Worm (Caenorhabditis elegans) whole organism, L4 larva: Measurements from ENCODE around the gene F20B6.9.

ENCODE experiments used
- D1046.2 ChIP-seq: fragments of 200-800 bp; sonication (Bioruptor generic); IDR thresholded peaks from 2 replicates; pipeline ENCODE4 v1.3.6; 2022; ENCODE audit warnings: missing genetic modification characterization, missing compliant biosample characterization
- T20F7.1 ChIP-seq: fragments of 200-800 bp; sonication (Bioruptor generic); optimal IDR thresholded peaks from 2 replicates; lab custom pipeline; 2018; ENCODE audit warnings: mild to moderate bottlenecking, missing genetic modification characterization, missing compliant biosample characterization
- aha-1 ChIP-seq: fragments of 150-350 bp; peaks from one replicate; lab custom pipeline; 2014; ENCODE audit warnings: missing biosample characterization, missing genetic modification characterization
- attf-4 ChIP-seq: sonication (generic microtip); optimal IDR thresholded peaks from 3 replicates; lab custom pipeline; 2017; ENCODE audit warnings: missing biosample characterization, missing genetic modification characterization
- ceh-20 ChIP-seq: fragments of 200-800 bp; sonication (Bioruptor generic); IDR thresholded peaks from 2 replicates; pipeline ENCODE4 v1.3.6; 2022; ENCODE audit warnings: missing genetic modification reagents, missing genetic modification characterization, missing compliant biosample characterization
- ceh-32 ChIP-seq: sonication (generic microtip); optimal IDR thresholded peaks from 2 replicates; lab custom pipeline; 2016; ENCODE audit warnings: mild to moderate bottlenecking, missing genetic modification characterization, missing compliant biosample characterization; ENCODE audit not compliant: poor library complexity
- ceh-62 ChIP-seq: sonication (generic microtip); optimal IDR thresholded peaks from 2 replicates; lab custom pipeline; 2017; ENCODE audit warnings: missing biosample characterization, missing genetic modification characterization
- daf-12 ChIP-seq: fragments of 150-350 bp; optimal IDR thresholded peaks from 2 replicates; lab custom pipeline; 2014; ENCODE audit warnings: missing biosample characterization, missing genetic modification reagents, missing genetic modification characterization
- daf-16 ChIP-seq, 3 experiments: sonication (generic microtip); optimal IDR thresholded peaks; 2 replicates each; lab custom pipeline; 2016 to 2017; ENCODE audit warnings: missing genetic modification characterization in 3 of 3, missing genetic modification reagents in 3 of 3, mild to moderate bottlenecking in 2 of 3, missing compliant biosample characterization in 2 of 3, missing biosample characterization in 1 of 3, moderate library complexity in 1 of 3
- dmd-6 ChIP-seq: fragments of 200-800 bp; sonication (Bioruptor generic); IDR thresholded peaks from 2 replicates; pipeline ENCODE4 v1.3.6; 2022; ENCODE audit warnings: missing genetic modification reagents, missing genetic modification characterization, missing compliant biosample characterization
- dpl-1 ChIP-seq: fragments of 150-350 bp; optimal IDR thresholded peaks from 2 replicates; lab custom pipeline; 2014; ENCODE audit warnings: missing biosample characterization, missing genetic modification reagents, missing genetic modification characterization
- dve-1 ChIP-seq: sonication (generic microtip); optimal IDR thresholded peaks from 2 replicates; lab custom pipeline; 2017; ENCODE audit warnings: antibody characterized with exemption, mild to moderate bottlenecking, missing genetic modification characterization, missing compliant biosample characterization; ENCODE audit not compliant: insufficient read depth
- egl-43 ChIP-seq: fragments of 200-800 bp; sonication (Bioruptor generic); IDR thresholded peaks from 2 replicates; pipeline ENCODE4 v1.3.6; 2022; ENCODE audit warnings: missing genetic modification reagents, missing genetic modification characterization, missing compliant biosample characterization
- gei-8 ChIP-seq: fragments of 200-800 bp; sonication (Bioruptor generic); optimal IDR thresholded peaks from 2 replicates; lab custom pipeline; 2018; ENCODE audit warnings: mild to moderate bottlenecking, missing genetic modification characterization, missing compliant biosample characterization
- hlh-11 ChIP-seq: fragments of 200-800 bp; sonication (Bioruptor generic); optimal IDR thresholded peaks from 2 replicates; lab custom pipeline; 2018; ENCODE audit warnings: mild to moderate bottlenecking, missing genetic modification characterization, missing compliant biosample characterization
- hlh-30 ChIP-seq: sonication (generic microtip); optimal IDR thresholded peaks from 2 replicates; lab custom pipeline; 2017; ENCODE audit warnings: antibody characterized with exemption, mild to moderate bottlenecking, missing genetic modification characterization, missing compliant biosample characterization; ENCODE audit not compliant: insufficient read depth
- hmg-1.1 ChIP-seq: fragments of 200-800 bp; sonication (Bioruptor generic); IDR thresholded peaks from 2 replicates; pipeline ENCODE4 v1.3.6; 2022; ENCODE audit warnings: missing genetic modification reagents, missing genetic modification characterization, missing compliant biosample characterization
- lin-13 ChIP-seq: fragments of 150-350 bp; optimal IDR thresholded peaks from 2 replicates; lab custom pipeline; 2014; ENCODE audit warnings: missing biosample characterization, missing genetic modification reagents, missing genetic modification characterization
- lin-29 ChIP-seq: fragments of 200-800 bp; sonication (Bioruptor generic); IDR thresholded peaks from 2 replicates; pipeline ENCODE4 v1.3.6; 2022; ENCODE audit warnings: missing genetic modification reagents, missing genetic modification characterization, missing compliant biosample characterization
- lsy-2 ChIP-seq, 2 experiments: fragments of 150-350 bp in 1 of 2; sonication (generic microtip) in 1 of 2; optimal IDR thresholded peaks; 2 replicates each; lab custom pipeline; 2014 to 2017; ENCODE audit warnings: missing biosample characterization in 2 of 2, missing genetic modification characterization in 2 of 2
- mep-1 ChIP-seq: fragments of 150-350 bp; sonication (generic microtip); optimal IDR thresholded peaks from 3 replicates; lab custom pipeline; 2014; ENCODE audit warnings: missing biosample characterization, missing genetic modification characterization
- mes-2 ChIP-seq: sonication (generic microtip); optimal IDR thresholded peaks from 2 replicates; lab custom pipeline; 2016; ENCODE audit warnings: missing genotype, mild to moderate bottlenecking, missing genetic modification characterization, missing compliant biosample characterization; ENCODE audit not compliant: poor library complexity, severe bottlenecking
- mxl-2 ChIP-seq: fragments of 200-800 bp; sonication (Bioruptor generic); conservative IDR thresholded peaks from 2 replicates; pipeline ENCODE4 v1.3.6; 2022; ENCODE audit warnings: missing genetic modification reagents, missing genetic modification characterization, missing compliant biosample characterization
- mxl-3 ChIP-seq: fragments of 200-800 bp; sonication (Bioruptor generic); optimal IDR thresholded peaks from 2 replicates; lab custom pipeline; 2018; ENCODE audit warnings: mild to moderate bottlenecking, missing genetic modification characterization, missing compliant biosample characterization
- nhr-28 ChIP-seq: fragments of 150-350 bp; optimal IDR thresholded peaks from 2 replicates; lab custom pipeline; 2014; ENCODE audit warnings: missing biosample characterization, missing genetic modification characterization
- nhr-41 ChIP-seq: fragments of 200-800 bp; sonication (Bioruptor generic); IDR thresholded peaks from 2 replicates; pipeline ENCODE4 v1.3.6; 2022; ENCODE audit warnings: missing genetic modification reagents, missing genetic modification characterization, missing compliant biosample characterization
- nhr-42 ChIP-seq: fragments of 200-800 bp; sonication (Bioruptor generic); IDR thresholded peaks from 2 replicates; pipeline ENCODE4 v1.3.6; 2022; ENCODE audit warnings: missing genetic modification characterization, missing compliant biosample characterization
- nhr-48 ChIP-seq: sonication (generic microtip); optimal IDR thresholded peaks from 2 replicates; lab custom pipeline; 2016; ENCODE audit warnings: mild to moderate bottlenecking, missing genetic modification characterization, missing compliant biosample characterization
- nhr-6 ChIP-seq: fragments of 150-350 bp; optimal IDR thresholded peaks from 2 replicates; lab custom pipeline; 2014; ENCODE audit warnings: missing biosample characterization, missing genetic modification characterization
- nhr-77 ChIP-seq: fragments of 150-350 bp; optimal IDR thresholded peaks from 2 replicates; lab custom pipeline; 2014; ENCODE audit warnings: missing biosample characterization, missing genetic modification characterization
- php-3 ChIP-seq: fragments of 200-800 bp; sonication (Bioruptor generic); IDR thresholded peaks from 2 replicates; pipeline ENCODE4 v1.3.6; 2022; ENCODE audit warnings: missing genetic modification reagents, missing genetic modification characterization, missing compliant biosample characterization
- pqm-1 ChIP-seq: sonication (generic microtip); optimal IDR thresholded peaks from 2 replicates; lab custom pipeline; 2017; ENCODE audit warnings: missing biosample characterization, missing genetic modification characterization
- rbr-2 ChIP-seq: sonication (generic microtip); optimal IDR thresholded peaks from 2 replicates; lab custom pipeline; 2016; ENCODE audit warnings: missing genotype, missing genetic modification characterization, missing compliant biosample characterization
- sdz-12 ChIP-seq: fragments of 200-800 bp; sonication (Bioruptor generic); optimal IDR thresholded peaks from 2 replicates; lab custom pipeline; 2018; ENCODE audit warnings: mild to moderate bottlenecking, missing genetic modification characterization, missing compliant biosample characterization
- set-16 ChIP-seq: fragments of 200-800 bp; sonication (Bioruptor generic); IDR thresholded peaks from 2 replicates; pipeline ENCODE4 v1.3.6; 2022; ENCODE audit warnings: missing genetic modification reagents, missing genetic modification characterization, missing compliant biosample characterization
- snpc-1.2 ChIP-seq: fragments of 200-800 bp; sonication (Bioruptor generic); IDR thresholded peaks from 2 replicates; pipeline ENCODE4 v1.3.6; 2022; ENCODE audit warnings: missing genetic modification reagents, missing genetic modification characterization, missing compliant biosample characterization
- unc-62 ChIP-seq, 3 experiments: fragments of 150-350 bp in 1 of 3; sonication (generic microtip); optimal IDR thresholded peaks in 2 of 3; peaks in 1 of 3; 1 replicate in 1 of 3; 2 replicates in 2 of 3; lab custom pipeline; 2014 to 2017; ENCODE audit warnings: missing biosample characterization in 3 of 3, missing genetic modification characterization in 3 of 3, missing genetic modification reagents in 3 of 3, missing genotype in 1 of 3
- vab-7 ChIP-seq: fragments of 200-800 bp; sonication (Bioruptor generic); IDR thresholded peaks from 2 replicates; pipeline ENCODE4 v1.3.6; 2022; ENCODE audit warnings: missing genetic modification reagents, missing genetic modification characterization, missing compliant biosample characterization
- zfp-3 ChIP-seq: fragments of 200-800 bp; sonication (Bioruptor generic); conservative IDR thresholded peaks from 2 replicates; pipeline ENCODE4 v1.3.6; 2022; ENCODE audit warnings: missing genetic modification reagents, missing genetic modification characterization, missing compliant biosample characterization

The F20B6.9 gene

DNA sequence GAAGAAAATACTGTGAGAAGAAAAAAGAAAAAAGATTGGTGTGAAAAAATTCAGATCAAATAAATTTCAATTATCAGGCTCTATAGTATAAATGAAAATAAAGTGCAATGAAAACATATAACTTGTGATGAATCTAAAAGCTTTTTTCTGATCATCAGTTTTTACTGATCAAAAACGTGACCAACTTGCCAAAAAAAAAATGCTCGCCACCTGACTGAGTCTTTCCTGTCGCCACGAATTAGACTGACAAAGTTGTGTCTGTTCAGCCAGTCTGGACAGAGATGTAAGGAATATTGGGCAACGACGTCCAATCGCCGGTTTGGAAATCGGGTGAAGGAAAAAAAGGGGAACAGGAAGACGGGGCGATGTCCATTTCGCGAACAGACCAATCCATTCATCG, 12.2 kb upstream of the F20B6.9 start (continued):
- TF ChIP-seq vab-7 (no peak), hlh-11 (tag; lab: Kevin White, UChicago) (peak; percentile 54), set-16 (GFP tag; lab: Robert Waterston, UW) (no peak), T20F7.1 (GFP tag; lab: Kevin White, UChicago) (no peak), dpl-1 (no peak), nhr-41 (GFP tag; lab: Robert Waterston, UW) (no peak), php-3 (GFP tag; lab: Robert Waterston, UW) (no peak), hmg-1.1 (no peak), mes-2 (tag; lab: Kevin White, UChicago) (peak; percentile 26)

DNA sequence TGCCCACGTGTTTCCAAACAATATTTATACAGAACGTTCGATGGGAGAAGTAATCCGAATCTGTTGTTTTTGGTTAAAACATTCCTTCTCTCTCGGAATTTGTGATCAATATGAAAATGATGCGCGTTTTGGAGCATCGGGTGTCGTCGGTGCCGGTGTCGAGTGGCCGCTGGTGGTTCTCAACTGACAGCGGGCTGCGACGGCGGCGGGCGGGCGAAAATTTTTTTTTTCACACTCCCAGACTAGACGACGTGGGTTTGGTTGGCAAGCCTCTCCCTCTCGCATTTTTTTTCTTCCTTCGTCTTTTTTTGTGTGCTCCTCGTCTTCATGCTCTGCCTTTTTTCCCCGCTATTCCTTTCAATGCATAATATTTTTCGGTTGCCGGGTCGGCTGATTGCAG, 10.9 kb upstream of the F20B6.9 start, which contains the start of gene W01H2.2:
W01H2.2 (minus strand) TSS at position 285 of the 400 bp plus-strand sequence.
- peak; percentile 62 for TF ChIP-seq egl-43 (GFP tag; lab: Robert Waterston, UW)
- no peak for TF ChIP-seq aha-1
- peak; percentile 33 for TF ChIP-seq rbr-2 (tag; lab: Kevin White, UChicago)
- no peak for TF ChIP-seq nhr-6 (tag; lab: Kevin White, UChicago)
- peak; percentile 70 for TF ChIP-seq set-16 (GFP tag; lab: Robert Waterston, UW)
- no peak for TF ChIP-seq nhr-42 (GFP tag; lab: Robert Waterston, UW)
- no peak for TF ChIP-seq php-3 (GFP tag; lab: Robert Waterston, UW)
- TF ChIP-seq ceh-32 (tag; lab: Kevin White, UChicago) = no peak
- no peak for TF ChIP-seq ceh-20
- TF ChIP-seq lin-29 = no peak
- TF ChIP-seq ceh-62 (tag; lab: Kevin White, UChicago) = no peak
- TF ChIP-seq, all 104 proteins: peak for 3

DNA sequence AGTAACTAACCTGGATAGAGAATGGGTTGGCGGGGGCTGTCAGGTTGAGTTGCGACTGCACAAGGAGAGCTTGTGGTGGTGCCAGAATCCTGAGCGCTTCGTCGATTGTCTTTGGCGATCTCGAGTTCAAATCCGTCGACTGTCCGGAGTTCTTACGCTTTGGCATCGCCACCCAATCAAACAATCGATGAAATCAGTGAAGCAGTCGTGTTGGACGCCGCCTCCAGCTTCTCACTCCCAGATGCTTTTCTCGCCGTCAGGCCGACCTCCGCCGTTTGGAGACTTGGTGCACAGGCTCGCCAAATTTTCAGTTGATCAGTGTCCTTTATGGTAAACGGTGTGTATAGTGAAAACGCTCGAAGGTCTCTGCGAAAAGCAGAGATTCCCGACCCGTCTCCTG, 9.6 kb upstream of the F20B6.9 start, which contains the start of the genes F20B6.10 and hpk-1:
F20B6.10 (minus strand) TSS at position 303 of the 400 bp plus-strand sequence.
hpk-1 (minus strand) TSS at position 397 of the 400 bp plus-strand sequence.
- 0 out of 2 replicates have a peak, but pooled peaks have one; percentile 31 for TF ChIP-seq nhr-42 (GFP tag; lab: Robert Waterston, UW)
- 0 out of 2 replicates have a peak, but pooled peaks have one; percentile 10 for TF ChIP-seq php-3 (GFP tag; lab: Robert Waterston, UW)
- peak; percentile 55 for TF ChIP-seq set-16 (GFP tag; lab: Robert Waterston, UW)
- TF ChIP-seq snpc-1.2 (GFP tag; lab: Robert Waterston, UW) = 0 out of 2 replicates have a peak, but pooled peaks have one; percentile 30
- TF ChIP-seq nhr-41 (GFP tag; lab: Robert Waterston, UW) = no peak
- no peak for TF ChIP-seq daf-16 (GFP tag; optimal IDR thresholded peaks at IDR 0.05; lab: Kevin White, UChicago)
- TF ChIP-seq daf-16 (tag; optimal IDR thresholded peaks at IDR 0.05; lab: Kevin White, UChicago) = no peak
- 0 out of 2 replicates have a peak, but pooled peaks have one; percentile 5 for TF ChIP-seq D1046.2 (GFP tag; lab: Robert Waterston, UW)
- TF ChIP-seq unc-62 (GFP tag; optimal IDR thresholded peaks at IDR 0.05 in 1 of 2; lab: Kevin White, UChicago) = no peak
- TF ChIP-seq unc-62 (tag; optimal IDR thresholded peaks at IDR 0.05; lab: Kevin White, UChicago) = no peak

DNA sequence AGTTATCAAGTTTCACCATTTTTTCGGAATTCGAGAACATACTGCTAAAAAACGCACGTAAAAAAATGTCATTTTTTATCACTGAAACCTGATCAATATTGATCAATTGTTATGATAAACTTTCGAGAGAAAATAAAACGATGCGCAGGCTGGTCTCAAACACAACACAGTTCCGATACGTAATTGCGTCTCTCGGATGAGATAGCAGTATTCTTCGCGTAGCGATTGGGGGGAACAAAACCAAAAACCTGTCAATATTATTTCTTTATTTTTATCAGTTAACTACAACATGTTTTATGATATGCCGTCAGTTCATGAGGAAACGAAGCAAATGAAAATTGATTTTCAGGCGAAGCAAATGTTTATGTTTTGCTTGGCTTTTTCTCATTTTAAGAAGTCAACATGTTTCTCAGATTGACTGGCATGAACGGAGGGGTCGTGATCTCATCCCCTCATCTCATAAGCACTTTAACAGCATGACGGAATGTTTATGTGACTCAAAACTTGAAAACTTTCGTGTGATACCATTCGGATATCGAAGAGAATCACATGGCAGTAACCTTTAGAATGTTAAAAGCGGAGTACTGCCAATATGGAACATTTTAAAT, 8.3 kb upstream of the F20B6.9 start:
- TF ChIP-seq sdz-12 (no peak), mxl-2 (no peak), daf-16 (GFP tag; optimal IDR thresholded peaks at IDR 0.05; lab: Kevin White, UChicago) (peak; percentile 2 to 78), daf-16 (tag; optimal IDR thresholded peaks at IDR 0.05; lab: Kevin White, UChicago) (peak; percentile 96), mxl-3 (GFP tag; lab: Kevin White, UChicago) (peak; percentile 33), lin-13 (GFP tag; lab: Kevin White, UChicago) (peak; percentile 8), zfp-3 (GFP tag; lab: Robert Waterston, UW) (0 out of 2 replicates have a peak, but pooled peaks have one; percentile 29), dmd-6 (peak; percentile 75), mep-1 (peak; percentile 44), lsy-2 (tag; optimal IDR thresholded peaks at IDR 0.05; lab: Kevin White, UChicago) (peak in 1 of 2 experiments; percentile 27), nhr-48 (peak; percentile 48), pqm-1 (tag; lab: Kevin White, UChicago) (peak; percentile 55), nhr-77 (tag; lab: Kevin White, UChicago) (peak; percentile 16), attf-4 (tag; lab: Kevin White, UChicago) (no peak), dve-1 (tag; lab: Kevin White, UChicago) (peak; percentile 92), php-3 (GFP tag; lab: Robert Waterston, UW) (peak; percentile 66), unc-62 (GFP tag; optimal IDR thresholded peaks at IDR 0.05 in 1 of 2; lab: Kevin White, UChicago) (peak in 1 of 2 experiments; percentile 37), unc-62 (tag; optimal IDR thresholded peaks at IDR 0.05; lab: Kevin White, UChicago) (no peak), nhr-28 (peak; percentile 82), hlh-11 (tag; lab: Kevin White, UChicago) (peak; percentile 78), daf-12 (tag; lab: Kevin White, UChicago) (no peak), gei-8 (GFP tag; lab: Kevin White, UChicago) (no peak), hlh-30 (tag; lab: Kevin White, UChicago) (peak; percentile 9)
